Worm (Caenorhabditis elegans): ENCODE data around the gene R13A1.5.

The R13A1.5 gene

ce11 chrIV:7203696-7204095 is 12.1 kb upstream of the R13A1.5 start, which contains the start of gene R13A1.3:
Gene R13A1.3, plus strand, starts transcription at chrIV:7203996.
- TF ChIP-seq pag-3 (tag; optimal IDR thresholded peaks at IDR 0.05; ENCODE audit: borderline replicate concordance, insufficient read depth) (no peak), jun-1 (tag; optimal IDR thresholded peaks at IDR 0.05) (no peak), elt-2 (tag; optimal IDR thresholded peaks at IDR 0.05) (no peak), fkh-4 (tag; optimal IDR thresholded peaks at IDR 0.05; ENCODE audit: borderline replicate concordance) (no peak), hpl-2 (GFP tag; optimal IDR thresholded peaks at IDR 0.05) (no peak), nhr-19 (GFP tag; conservative IDR thresholded peaks at IDR 0.05) (no peak), swsn-7 (tag; optimal IDR thresholded peaks at IDR 0.05) (no peak), unc-62 (GFP tag; optimal IDR thresholded peaks at IDR 0.05) (no peak), nhr-71 (tag; optimal IDR thresholded peaks at IDR 0.05) (no peak)

- no peak for TF ChIP-seq dsc-1 (tag; optimal IDR thresholded peaks at IDR 0.05)
- no peak for TF ChIP-seq unc-86 (tag; optimal IDR thresholded peaks at IDR 0.05)
- no peak for TF ChIP-seq tbx-2 (tag; optimal IDR thresholded peaks at IDR 0.05)
- no peak for TF ChIP-seq hlh-4 (tag; optimal IDR thresholded peaks at IDR 0.05)
- TF ChIP-seq blmp-1 (tag; optimal IDR thresholded peaks at IDR 0.05) = no peak
- TF ChIP-seq lsy-2 (tag; optimal IDR thresholded peaks at IDR 0.05) = no peak
- no peak for TF ChIP-seq aha-1 (tag; optimal IDR thresholded peaks at IDR 0.05)
- no peak for TF ChIP-seq ceh-63 (GFP tag; optimal IDR thresholded peaks at IDR 0.05)
- no peak for TF ChIP-seq nhr-90 (tag; optimal IDR thresholded peaks at IDR 0.05; ENCODE audit: poor library complexity)
- TF ChIP-seq sup-37 (GFP tag; optimal IDR thresholded peaks at IDR 0.05) = no peak
- TF ChIP-seq ceh-88 (GFP tag; IDR thresholded peaks at IDR 0.05) = no peak
Observed at ce11 chrIV:7196853-7197252, 5.2 kb upstream of the R13A1.5 start, which contains the start of gene unc-8. Gene unc-8, plus strand, starts transcription at chrIV:7197153.

- no peak for TF ChIP-seq nhr-12 (tag; optimal IDR thresholded peaks at IDR 0.05)
- no peak for TF ChIP-seq unc-98 (GFP tag; IDR thresholded peaks at IDR 0.05)
- no peak for TF ChIP-seq nhr-76 (tag; optimal IDR thresholded peaks at IDR 0.05)
- no peak for TF ChIP-seq lir-3 (tag; optimal IDR thresholded peaks at IDR 0.05; ENCODE audit: poor library complexity)
- no peak for TF ChIP-seq ama-1 (optimal IDR thresholded peaks at IDR 0.05)
- no peak for TF ChIP-seq ces-1 (GFP tag; optimal IDR thresholded peaks at IDR 0.05)
- no peak for TF ChIP-seq mep-1 (tag; optimal IDR thresholded peaks at IDR 0.05)
- TF ChIP-seq isw-1 (GFP tag; IDR thresholded peaks at IDR 0.05) = no peak
- no peak for TF ChIP-seq pag-3 (tag; optimal IDR thresholded peaks at IDR 0.05; ENCODE audit: borderline replicate concordance, insufficient read depth)
- TF ChIP-seq C04F5.9 (tag; optimal IDR thresholded peaks at IDR 0.05) = no peak
- TF ChIP-seq aly-2 (tag; optimal IDR thresholded peaks at IDR 0.05) = no peak
- no peak for TF ChIP-seq nhr-71 (tag; optimal IDR thresholded peaks at IDR 0.05)
- TF ChIP-seq F16B12.6 (tag; optimal IDR thresholded peaks at IDR 0.05) = no peak
- no peak for TF ChIP-seq ztf-11 (tag; optimal IDR thresholded peaks at IDR 0.05)
- no peak for TF ChIP-seq tlp-1 (tag; optimal IDR thresholded peaks at IDR 0.05)
- no peak for TF ChIP-seq fkh-10 (GFP tag; optimal IDR thresholded peaks at IDR 0.05)
- TF ChIP-seq zip-4 (GFP tag; optimal IDR thresholded peaks at IDR 0.05) = no peak
Observed at ce11 chrIV:7195734-7196133, 4.1 kb upstream of the R13A1.5 start, which contains the start of gene best-16. Gene best-16, minus strand, starts transcription at chrIV:7195834.

- TF ChIP-seq lin-35 (GFP tag; optimal IDR thresholded peaks at IDR 0.05) (peak in 1 of 2 experiments; percentile 28), ets-5 (GFP tag; IDR thresholded peaks at IDR 0.05) (no peak), dsc-1 (tag; optimal IDR thresholded peaks at IDR 0.05) (no peak), aha-1 (tag; optimal IDR thresholded peaks at IDR 0.05) (no peak), pag-3 (tag; optimal IDR thresholded peaks at IDR 0.05; ENCODE audit: borderline replicate concordance, insufficient read depth) (no peak), C34B4.2 (tag; optimal IDR thresholded peaks at IDR 0.05) (no peak), pqm-1 (tag; optimal IDR thresholded peaks at IDR 0.05) (no peak), mep-1 (tag; optimal IDR thresholded peaks at IDR 0.05) (no peak), nhr-12 (tag; optimal IDR thresholded peaks at IDR 0.05) (no peak), sptf-1 (tag; optimal IDR thresholded peaks at IDR 0.05) (no peak), fkh-10 (GFP tag; optimal IDR thresholded peaks at IDR 0.05) (no peak), zag-1 (tag; optimal IDR thresholded peaks at IDR 0.05) (no peak), ceh-88 (GFP tag; IDR thresholded peaks at IDR 0.05) (no peak), nhr-85 (tag) (no peak), unc-86 (tag; optimal IDR thresholded peaks at IDR 0.05) (no peak), nhr-84 (tag; optimal IDR thresholded peaks at IDR 0.05) (no peak), sup-37 (GFP tag; optimal IDR thresholded peaks at IDR 0.05) (no peak), jun-1 (tag; optimal IDR thresholded peaks at IDR 0.05) (peak; percentile 49), tbx-2 (tag; optimal IDR thresholded peaks at IDR 0.05) (no peak), egl-13 (tag; optimal IDR thresholded peaks at IDR 0.05) (no peak), dpl-1 (GFP tag; optimal IDR thresholded peaks at IDR 0.05) (no peak), Y116A8C.19 (tag; optimal IDR thresholded peaks at IDR 0.05; ENCODE audit: borderline replicate concordance) (no peak), grh-1 (GFP tag; IDR thresholded peaks at IDR 0.05) (no peak), C16A3.4 (tag; optimal IDR thresholded peaks at IDR 0.05) (no peak)
Observed at ce11 chrIV:7190409-7190808, 1.2 kb downstream of the R13A1.5 start.

Measured in whole organism, L1 larva.